Worm (Caenorhabditis elegans) whole organism, late embryonic: ENCODE results near the gene F49C12.11.
"Not testable (repeated sequence)": the region's sequence is repeated elsewhere in the genome, so short reads cannot be mapped to it uniquely, and the experiment has no call there.

Source experiments
- C08G9.2 ChIP-seq: sonication (generic microtip); optimal IDR thresholded peaks from 2 replicates; lab custom pipeline; 2016; ENCODE audit warnings: mild to moderate bottlenecking, missing genetic modification characterization, moderate library complexity, missing compliant biosample characterization
- F13H6.1 ChIP-seq: sonication (generic microtip); optimal IDR thresholded peaks from 2 replicates; lab custom pipeline; 2016; ENCODE audit warnings: missing genetic modification characterization, missing compliant biosample characterization
- K02D7.2 ChIP-seq: sonication (generic microtip); optimal IDR thresholded peaks from 2 replicates; lab custom pipeline; 2017; ENCODE audit warnings: mild to moderate bottlenecking, missing genetic modification characterization, missing compliant biosample characterization
- K09A11.1 ChIP-seq: sonication (generic microtip); optimal IDR thresholded peaks from 2 replicates; lab custom pipeline; 2017; ENCODE audit warnings: antibody characterized with exemption, mild to moderate bottlenecking, missing genetic modification characterization, missing compliant biosample characterization; ENCODE audit not compliant: insufficient read depth
- Y22D7AL.16 ChIP-seq: sonication (generic microtip); optimal IDR thresholded peaks from 2 replicates; lab custom pipeline; 2016; ENCODE audit warnings: missing genetic modification characterization, missing compliant biosample characterization
- ceh-14 ChIP-seq: sonication (generic microtip); optimal IDR thresholded peaks from 2 replicates; lab custom pipeline; 2016; ENCODE audit warnings: missing genotype, missing genetic modification characterization, missing compliant biosample characterization
- ceh-18 ChIP-seq: sonication (generic microtip); optimal IDR thresholded peaks from 2 replicates; lab custom pipeline; 2016; ENCODE audit warnings: missing genetic modification characterization, missing compliant biosample characterization
- ceh-22 ChIP-seq: sonication (generic microtip); optimal IDR thresholded peaks from 2 replicates; lab custom pipeline; 2017; ENCODE audit warnings: missing biosample characterization, missing genetic modification characterization
- ceh-24 ChIP-seq: sonication (generic microtip); optimal IDR thresholded peaks from 2 replicates; lab custom pipeline; 2016; ENCODE audit warnings: mild to moderate bottlenecking, missing genetic modification characterization, missing compliant biosample characterization
- ceh-30 ChIP-seq: fragments of 150-350 bp; optimal IDR thresholded peaks from 2 replicates; lab custom pipeline; 2014; ENCODE audit warnings: missing biosample characterization, missing genetic modification characterization
- ceh-31 ChIP-seq: sonication (generic microtip); optimal IDR thresholded peaks from 2 replicates; lab custom pipeline; 2016; ENCODE audit warnings: missing genetic modification characterization, missing compliant biosample characterization
- ceh-34 ChIP-seq: sonication (generic microtip); optimal IDR thresholded peaks from 2 replicates; lab custom pipeline; 2016; ENCODE audit warnings: mild to moderate bottlenecking, missing genetic modification characterization, missing compliant biosample characterization
- ceh-48 ChIP-seq: sonication (generic microtip); optimal IDR thresholded peaks from 2 replicates; lab custom pipeline; 2016; ENCODE audit warnings: missing genetic modification characterization, inconsistent platforms, missing compliant biosample characterization
- ceh-6 ChIP-seq: fragments of 200-800 bp; sonication (Bioruptor generic); optimal IDR thresholded peaks from 2 replicates; lab custom pipeline; 2018; ENCODE audit warnings: mild to moderate bottlenecking, missing genetic modification characterization, missing compliant biosample characterization
- che-1 ChIP-seq: sonication (generic microtip); optimal IDR thresholded peaks from 2 replicates; lab custom pipeline; 2016; ENCODE audit warnings: mild to moderate bottlenecking, missing genetic modification characterization, missing compliant biosample characterization
- elt-4 ChIP-seq: sonication (generic microtip); optimal IDR thresholded peaks from 2 replicates; lab custom pipeline; 2016; ENCODE audit warnings: missing genetic modification characterization, missing compliant biosample characterization
- eyg-1 ChIP-seq: sonication (generic microtip); optimal IDR thresholded peaks from 2 replicates; lab custom pipeline; 2016; ENCODE audit warnings: missing genotype, missing genetic modification characterization, missing compliant biosample characterization
- fkh-10 ChIP-seq: fragments of 150-350 bp; optimal IDR thresholded peaks from 2 replicates; lab custom pipeline; 2014; ENCODE audit warnings: missing biosample characterization, missing genetic modification reagents, missing genetic modification characterization
- gmeb-2 ChIP-seq: sonication (generic microtip); optimal IDR thresholded peaks from 2 replicates; lab custom pipeline; 2016; ENCODE audit warnings: missing genetic modification characterization, inconsistent platforms, missing compliant biosample characterization
- hlh-15 ChIP-seq: sonication (generic microtip); optimal IDR thresholded peaks from 2 replicates; lab custom pipeline; 2016; ENCODE audit warnings: missing genetic modification characterization, missing compliant biosample characterization
- hlh-8 ChIP-seq: sonication (generic microtip); optimal IDR thresholded peaks from 2 replicates; lab custom pipeline; 2016; ENCODE audit warnings: missing genotype, missing genetic modification characterization, missing compliant biosample characterization
- madf-2 ChIP-seq: sonication (generic microtip); optimal IDR thresholded peaks from 2 replicates; lab custom pipeline; 2017; ENCODE audit warnings: missing genetic modification characterization, missing compliant biosample characterization
- mec-3 ChIP-seq: sonication (generic microtip); optimal IDR thresholded peaks from 2 replicates; lab custom pipeline; 2016; ENCODE audit warnings: borderline replicate concordance, missing genetic modification characterization, missing compliant biosample characterization
- nfya-1 ChIP-seq: sonication (generic microtip); optimal IDR thresholded peaks from 2 replicates; lab custom pipeline; 2017; ENCODE audit warnings: missing genetic modification characterization, mild to moderate bottlenecking, missing compliant biosample characterization, antibody characterized with exemption, moderate library complexity
- odd-2 ChIP-seq: sonication (generic microtip); optimal IDR thresholded peaks from 2 replicates; lab custom pipeline; 2017; ENCODE audit warnings: antibody characterized with exemption, mild to moderate bottlenecking, missing genetic modification characterization, missing compliant biosample characterization
- pag-3 ChIP-seq: sonication (generic microtip); optimal IDR thresholded peaks from 2 replicates; lab custom pipeline; 2016; ENCODE audit warnings: missing compliant biosample characterization, missing genetic modification characterization, borderline replicate concordance
- pat-9 ChIP-seq: fragments of 200-800 bp; sonication (Bioruptor generic); optimal IDR thresholded peaks from 2 replicates; lab custom pipeline; 2018; ENCODE audit warnings: mild to moderate bottlenecking, missing genetic modification characterization, moderate library complexity, missing compliant biosample characterization
- pax-1 ChIP-seq: fragments of 150-350 bp; optimal IDR thresholded peaks from 2 replicates; lab custom pipeline; 2014; ENCODE audit warnings: missing biosample characterization, missing genetic modification characterization
- pqm-1 ChIP-seq: sonication (generic microtip); optimal IDR thresholded peaks from 2 replicates; lab custom pipeline; 2016; ENCODE audit warnings: missing genetic modification characterization, missing compliant biosample characterization
- pros-1 ChIP-seq: fragments of 150-350 bp; optimal IDR thresholded peaks from 2 replicates; lab custom pipeline; 2014; ENCODE audit warnings: missing biosample characterization, missing genetic modification reagents, missing genetic modification characterization
- ref-2 ChIP-seq: sonication (generic microtip); optimal IDR thresholded peaks from 2 replicates; lab custom pipeline; 2016; ENCODE audit warnings: missing genetic modification characterization, missing compliant biosample characterization
- sox-2 ChIP-seq: fragments of 200-800 bp; sonication (Bioruptor generic); IDR thresholded peaks from 2 replicates; pipeline ENCODE4 v1.3.6; 2022; ENCODE audit warnings: missing genetic modification reagents, missing genetic modification characterization, missing compliant biosample characterization
- sox-4 ChIP-seq: sonication (generic microtip); optimal IDR thresholded peaks from 2 replicates; lab custom pipeline; 2017; ENCODE audit warnings: mild to moderate bottlenecking, missing genetic modification characterization, inconsistent platforms, missing compliant biosample characterization
- unc-3 ChIP-seq, 2 experiments: fragments of 200-800 bp in 1 of 2; sonication (Bioruptor generic) in 1 of 2; sonication (generic microtip) in 1 of 2; conservative IDR thresholded peaks in 1 of 2; optimal IDR thresholded peaks in 1 of 2; 2 replicates each; pipeline versions ENCODE4 v1.3.6 to Lab custom; 2016 to 2022; ENCODE audit warnings: missing compliant biosample characterization in 2 of 2, missing genetic modification characterization in 2 of 2, missing genetic modification reagents in 1 of 2
- zip-5 ChIP-seq: sonication (generic microtip); optimal IDR thresholded peaks from 2 replicates; lab custom pipeline; 2016; ENCODE audit warnings: missing genetic modification characterization, missing compliant biosample characterization

Gene F49C12.11

DNA sequence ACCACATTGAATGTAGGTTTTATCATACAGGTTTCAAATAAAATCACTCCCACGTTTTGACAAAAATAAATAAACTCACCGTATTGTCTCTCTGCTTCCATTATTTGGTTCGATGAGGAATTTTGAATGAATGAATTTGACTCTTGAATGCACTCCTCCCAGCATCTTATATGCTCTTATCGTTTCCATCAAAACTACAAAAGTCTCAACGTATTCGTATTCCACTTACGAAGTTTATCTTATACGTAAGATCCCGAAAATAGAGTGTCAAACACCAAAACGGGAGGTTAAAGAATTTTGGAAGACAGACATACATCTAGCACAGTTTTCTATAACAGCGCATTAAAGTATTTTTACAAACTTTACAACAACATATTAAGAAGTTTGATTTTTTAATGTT, 25.4 kb upstream of the F49C12.11 start, which contains the start of gene nhr-264:
TSS of gene nhr-264 (minus strand) at position 101 of the 400 bp plus-strand sequence.
- TF ChIP-seq ref-2; gmeb-2 (tag; lab: Kevin White, UChicago); ceh-31: not testable (repeated sequence)

DNA sequence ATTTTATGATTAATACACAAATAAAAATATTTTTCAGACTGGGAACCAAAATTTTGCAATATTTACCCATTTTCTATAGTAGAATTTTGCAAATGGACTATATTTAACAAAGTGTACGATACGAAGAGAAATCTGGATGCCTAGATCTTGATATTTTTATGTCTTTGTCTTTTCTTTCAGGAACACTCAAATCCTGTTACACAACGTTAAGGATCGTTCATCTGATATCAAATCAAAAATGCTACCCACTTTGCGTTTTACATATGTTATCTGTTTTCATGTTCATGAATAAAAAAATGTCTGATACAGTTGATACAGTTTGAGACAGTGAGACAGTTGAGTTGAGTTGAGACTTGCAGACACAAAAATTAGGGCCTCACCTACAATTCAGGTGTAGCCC, 22.9 kb upstream of the F49C12.11 start, which contains the start of gene F49C12.1:
TSS of gene F49C12.1 (minus strand) at position 70 of the 400 bp plus-strand sequence.
- TF ChIP-seq ceh-30 (tag; lab: Kevin White, UChicago) (no peak), odd-2 (tag; lab: Kevin White, UChicago) (no peak), mec-3 (tag; lab: Kevin White, UChicago) (no peak), elt-4 (tag; lab: Kevin White, UChicago) (no peak), pros-1 (tag; lab: Kevin White, UChicago) (no peak), hlh-15 (tag; lab: Kevin White, UChicago) (no peak), K02D7.2 (tag; lab: Kevin White, UChicago) (no peak), eyg-1 (tag; lab: Kevin White, UChicago) (no peak), ceh-14 (no peak), K09A11.1 (no peak), pax-1 (no peak), che-1 (tag; lab: Kevin White, UChicago) (no peak), ceh-22 (tag; lab: Kevin White, UChicago) (no peak), unc-3 (GFP tag; conservative IDR thresholded peaks at IDR 0.05; lab: Robert Waterston, UW) (no peak), unc-3 (tag; optimal IDR thresholded peaks at IDR 0.05; lab: Kevin White, UChicago) (no peak), hlh-8 (tag; lab: Kevin White, UChicago) (no peak)
- TF ChIP-seq, all 69 proteins: peak for 0

DNA sequence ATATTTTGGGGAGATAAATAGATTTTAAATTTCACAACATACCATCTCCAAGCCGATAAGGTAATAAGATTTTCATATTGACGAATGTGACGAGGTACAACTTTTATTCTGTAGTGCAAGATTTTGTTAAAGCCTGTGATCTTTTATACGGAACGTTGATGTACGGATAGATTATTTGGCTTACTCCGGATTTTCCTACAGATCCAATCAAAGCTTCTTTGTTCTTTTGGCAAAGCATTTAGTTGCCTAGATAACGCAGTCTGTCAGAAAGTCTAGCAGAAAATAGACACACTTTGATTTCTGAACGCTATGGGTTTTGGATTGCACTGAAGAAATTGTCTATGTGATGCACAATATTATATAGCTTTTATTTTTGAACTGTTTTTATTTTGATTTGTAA, 20.0 kb upstream of the F49C12.11 start, which contains the start of gene F49C12.2:
TSS of gene F49C12.2 (minus strand) at position 101 of the 400 bp plus-strand sequence.
- TF ChIP-seq gmeb-2 (tag; lab: Kevin White, UChicago), result no peak
- no peak for TF ChIP-seq sox-2
- TF ChIP-seq eyg-1 (tag; lab: Kevin White, UChicago), result no peak
- TF ChIP-seq ceh-24 (tag; lab: Kevin White, UChicago), result no peak
- TF ChIP-seq mec-3 (tag; lab: Kevin White, UChicago), result no peak
- no peak for TF ChIP-seq Y22D7AL.16
- TF ChIP-seq unc-3 (GFP tag; conservative IDR thresholded peaks at IDR 0.05; lab: Robert Waterston, UW), result no peak
- no peak for TF ChIP-seq unc-3 (tag; optimal IDR thresholded peaks at IDR 0.05; lab: Kevin White, UChicago)
- no peak for TF ChIP-seq pqm-1
- no peak for TF ChIP-seq ceh-31
- TF ChIP-seq nfya-1 (tag; lab: Kevin White, UChicago), result no peak
- no peak for TF ChIP-seq pax-1
- no peak for TF ChIP-seq pat-9
- TF ChIP-seq madf-2 (tag; lab: Kevin White, UChicago), result no peak
- TF ChIP-seq ceh-6 (GFP tag; lab: Kevin White, UChicago), result no peak
- no peak for TF ChIP-seq ceh-34 (tag; lab: Kevin White, UChicago)
- no peak for TF ChIP-seq sox-4
- no peak for TF ChIP-seq pag-3 (tag; lab: Kevin White, UChicago)
- no peak for TF ChIP-seq pros-1 (tag; lab: Kevin White, UChicago)

DNA sequence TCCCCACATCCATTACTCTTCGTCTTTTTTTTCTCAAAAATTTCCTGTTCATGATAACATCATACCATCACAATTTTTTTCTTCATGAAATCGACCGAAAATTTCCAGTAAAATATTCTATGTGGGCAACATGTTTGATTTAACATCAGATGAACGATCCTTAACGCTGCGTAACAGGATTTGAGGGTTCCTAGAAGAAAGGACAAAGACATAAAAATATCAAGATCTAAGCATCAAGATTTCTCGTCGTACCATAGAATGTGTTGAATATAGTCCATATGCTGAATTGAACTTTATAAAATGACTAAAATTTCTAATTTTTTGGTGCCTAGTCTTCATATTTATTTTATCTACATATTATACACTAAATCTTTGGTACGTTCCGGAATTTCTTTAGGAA, 19.1 kb upstream of the F49C12.11 start, which contains the start of gene F49C12.3:
TSS of gene F49C12.3 (plus strand) at position 301 of the 400 bp plus-strand sequence.
- TF ChIP-seq gmeb-2 (tag; lab: Kevin White, UChicago) (no peak), pat-9 (no peak), fkh-10 (GFP tag; lab: Kevin White, UChicago) (no peak), zip-5 (no peak), che-1 (tag; lab: Kevin White, UChicago) (no peak), C08G9.2 (no peak), F13H6.1 (tag; lab: Kevin White, UChicago) (no peak), ceh-48 (tag; lab: Kevin White, UChicago) (no peak), ceh-18 (no peak), K02D7.2 (tag; lab: Kevin White, UChicago) (no peak)
